Worm (Caenorhabditis elegans): ENCODE data around the gene C17B7.14.

ce11 chrV:3276184-3276583 lies 44.1 kb downstream of the C17B7.14 start:
- no peak for TF ChIP-seq tbx-37 (GFP tag; conservative IDR thresholded peaks at IDR 0.05)
- TF ChIP-seq sea-1 (GFP tag; conservative IDR thresholded peaks at IDR 0.05), result no peak
- TF ChIP-seq ama-1 (optimal IDR thresholded peaks at IDR 0.05), result no peak
- no peak for TF ChIP-seq flt-1 (GFP tag; IDR thresholded peaks at IDR 0.05)
- no peak for TF ChIP-seq F13C5.2 (tag; optimal IDR thresholded peaks at IDR 0.05)
- no peak for TF ChIP-seq hmg-4 (GFP tag; optimal IDR thresholded peaks at IDR 0.05)
- no peak for TF ChIP-seq tra-4 (tag; optimal IDR thresholded peaks at IDR 0.05)
- TF ChIP-seq hnd-1 (tag; optimal IDR thresholded peaks at IDR 0.05), result no peak
- no peak for TF ChIP-seq ceh-13 (GFP tag; optimal IDR thresholded peaks at IDR 0.05)
- no peak for TF ChIP-seq aly-1 (tag; optimal IDR thresholded peaks at IDR 0.05)
- no peak for TF ChIP-seq ets-7 (tag; optimal IDR thresholded peaks at IDR 0.05)
- no peak for TF ChIP-seq B0310.2 (tag; optimal IDR thresholded peaks at IDR 0.05)

All from whole organism, early embryonic.